Worm (Caenorhabditis elegans) whole organism, mixed stage, embryonic: ENCODE data around the gene pax-2.

Experiments used
- ceh-39 ChIP-seq: fragments of 150-350 bp; optimal IDR thresholded peaks from 2 replicates; lab custom pipeline; 2014; ENCODE audit warnings: missing biosample characterization, missing genetic modification characterization
- ces-1 ChIP-seq: fragments of 150-350 bp; optimal IDR thresholded peaks from 2 replicates; lab custom pipeline; 2014; ENCODE audit warnings: missing biosample characterization, missing genetic modification reagents, missing genetic modification characterization
- drap-1 ChIP-seq: fragments of 200-800 bp; sonication (Bioruptor generic); optimal IDR thresholded peaks from 3 replicates; lab custom pipeline; 2018; ENCODE audit warnings: mild to moderate bottlenecking, missing genetic modification characterization, missing compliant biosample characterization
- nhr-12 ChIP-seq: fragments of 150-350 bp; optimal IDR thresholded peaks from 2 replicates; lab custom pipeline; 2014; ENCODE audit warnings: missing biosample characterization, missing genetic modification characterization
- nhr-237 ChIP-seq: fragments of 150-350 bp; optimal IDR thresholded peaks from 2 replicates; lab custom pipeline; 2014; ENCODE audit warnings: missing biosample characterization, missing genetic modification characterization
- nhr-76 ChIP-seq: sonication (generic microtip); optimal IDR thresholded peaks from 2 replicates; lab custom pipeline; 2017; ENCODE audit warnings: missing biosample characterization, missing genetic modification characterization
- snpc-4 ChIP-seq: fragments of 150-350 bp; optimal IDR thresholded peaks from 2 replicates; lab custom pipeline; 2014; ENCODE audit warnings: missing biosample characterization, missing genetic modification characterization
- sptf-1 ChIP-seq: sonication (generic microtip); optimal IDR thresholded peaks from 2 replicates; lab custom pipeline; 2017; ENCODE audit warnings: mild to moderate bottlenecking, missing genetic modification characterization, moderate library complexity, missing compliant biosample characterization
- unc-62 ChIP-seq: fragments of 150-350 bp; optimal IDR thresholded peaks from 2 replicates; lab custom pipeline; 2014; ENCODE audit warnings: missing biosample characterization, missing genetic modification reagents, missing genetic modification characterization

DNA sequence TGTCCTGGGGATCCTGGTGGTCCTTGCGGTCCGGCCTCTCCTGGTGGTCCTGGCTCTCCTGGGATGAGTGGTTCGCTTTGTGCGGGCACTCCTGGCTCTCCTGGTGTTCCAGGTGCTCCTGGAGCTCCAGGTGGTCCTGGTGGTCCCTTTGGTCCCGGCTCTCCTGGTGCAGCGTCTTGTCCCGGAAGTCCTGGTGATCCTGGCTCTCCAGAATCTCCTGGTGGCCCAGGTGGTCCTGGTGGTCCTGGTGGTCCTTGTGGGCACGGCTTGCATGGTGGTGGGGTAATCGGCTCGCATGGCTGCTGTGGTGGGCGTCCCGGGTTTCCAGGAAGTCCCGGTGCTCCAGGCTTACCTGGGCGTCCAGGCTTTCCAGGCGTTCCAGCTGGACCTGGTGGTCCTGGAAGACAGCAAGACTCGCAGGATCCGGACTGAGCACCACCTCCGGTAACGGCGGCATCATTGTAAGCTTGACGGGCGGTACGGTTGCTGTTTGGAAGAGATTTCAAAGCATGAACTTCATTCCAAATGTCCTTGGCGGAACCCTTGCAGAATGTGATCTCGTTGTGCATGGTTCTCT is 39.7 kb upstream of the pax-2 start:
- TF ChIP-seq ces-1 (no peak), unc-62 (GFP tag; lab: Kevin White, UChicago) (no peak), nhr-76 (tag; lab: Kevin White, UChicago) (no peak), nhr-237 (no peak), ceh-39 (tag; lab: Kevin White, UChicago) (no peak), nhr-12 (tag; lab: Kevin White, UChicago) (no peak), sptf-1 (tag; lab: Kevin White, UChicago) (no peak), snpc-4 (tag; lab: Kevin White, UChicago) (no peak), drap-1 (no peak)
